Fruit fly (Drosophila melanogaster): ENCODE measurements at regions not wholly inside any gene's neighbourhood (a gene's known extent, or its start where the extent isn't known, plus 50 kb on each side); places are given as distances from the start of the nearest gene placed in this dataset.

- peak; percentile 85 for TF ChIP-seq pan (optimal IDR thresholded peaks at IDR 0.05)
Measured at dm6 chrX:21838115-21838514, 208.2 kb upstream of the DIP1 start.

Measured in whole organism, wandering third instar larva.